Worm (Caenorhabditis elegans): ENCODE data around the gene F35A5.1.

F35A5.1 gene

DNA sequence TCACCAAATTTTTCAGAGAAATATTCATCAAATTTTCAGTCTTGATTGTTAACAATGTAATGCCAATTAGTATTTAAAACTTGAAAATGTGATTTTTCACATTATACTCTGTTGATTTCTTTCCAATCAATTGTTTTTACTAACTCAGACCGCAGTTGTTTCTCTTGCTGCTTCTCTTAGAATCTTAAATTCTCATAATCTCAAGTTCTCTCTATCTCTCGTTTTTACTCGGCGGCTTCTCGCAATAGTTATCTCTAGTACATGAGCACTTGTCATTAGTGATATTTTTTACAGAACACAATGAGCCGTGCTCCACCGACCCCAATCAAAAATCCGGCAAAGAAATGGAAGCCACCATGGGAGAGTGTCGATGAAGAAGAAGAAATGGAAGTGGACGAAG is at the start of gene F35A5.1:
Gene F35A5.1 (plus strand): TSS at position 301 of the 400 bp plus-strand sequence.
- no peak for TF ChIP-seq bed-3 (GFP tag; optimal IDR thresholded peaks at IDR 0.05)
- no peak for TF ChIP-seq snpc-4 (tag; optimal IDR thresholded peaks at IDR 0.05)
- no peak for TF ChIP-seq blmp-1 (tag; optimal IDR thresholded peaks at IDR 0.05)
- no peak for TF ChIP-seq pha-4 (tag; optimal IDR thresholded peaks at IDR 0.05)
- TF ChIP-seq nhr-76 (tag; optimal IDR thresholded peaks at IDR 0.05): no peak
- no peak for TF ChIP-seq drap-1 (GFP tag; optimal IDR thresholded peaks at IDR 0.05)

DNA sequence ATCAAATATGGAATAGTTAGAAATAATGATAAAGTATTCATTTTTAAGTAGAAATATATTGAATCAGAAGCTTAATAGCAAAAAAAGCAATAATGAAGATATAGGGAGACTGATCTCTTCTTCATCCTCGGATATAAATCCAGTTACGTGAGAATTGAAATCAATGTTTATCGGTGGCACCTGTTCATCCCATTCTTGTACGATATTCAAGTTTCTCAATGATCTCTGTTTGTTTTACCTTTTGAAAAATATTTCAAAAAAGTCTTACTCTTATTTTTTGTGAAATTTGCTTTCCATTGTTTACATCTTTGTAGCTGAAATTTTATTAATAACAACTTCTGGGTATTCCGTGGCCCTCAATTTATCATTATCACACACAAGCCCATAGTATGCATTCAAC is 48.9 kb upstream of the F35A5.1 start, which contains the start of gene T14G12.12:
Gene T14G12.12 (minus strand): TSS at position 101 of the 400 bp plus-strand sequence.
- TF ChIP-seq flh-1 (GFP tag; optimal IDR thresholded peaks at IDR 0.05): no peak
- TF ChIP-seq zip-8 (tag; optimal IDR thresholded peaks at IDR 0.05): no peak
- TF ChIP-seq bed-3 (GFP tag; optimal IDR thresholded peaks at IDR 0.05): no peak
- TF ChIP-seq ztf-11 (tag; optimal IDR thresholded peaks at IDR 0.05): no peak
- TF ChIP-seq M03D4.4 (tag; optimal IDR thresholded peaks at IDR 0.05): no peak

DNA sequence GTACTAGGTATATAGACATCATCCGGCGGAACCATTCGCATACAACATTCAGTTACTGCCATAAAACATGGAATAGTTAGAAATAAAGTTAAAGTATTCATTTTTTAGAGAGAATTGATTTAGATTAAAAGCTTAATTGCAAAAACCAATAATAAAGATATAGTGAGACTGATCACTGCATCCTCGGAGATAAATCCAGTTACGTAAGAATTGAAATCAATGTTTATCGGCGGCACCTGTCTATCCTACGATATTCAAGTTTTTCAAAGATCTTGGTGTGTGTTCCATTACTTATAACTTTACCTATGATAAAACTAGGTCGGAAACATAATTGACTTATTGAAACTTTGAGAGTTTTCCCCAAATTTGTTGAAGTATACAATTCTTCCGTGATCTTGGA is 47.9 kb upstream of the F35A5.1 start, which contains the start of gene T14G12.6:
Gene T14G12.6 (minus strand): TSS at position 101 of the 400 bp plus-strand sequence.
- TF ChIP-seq elt-3 (tag; optimal IDR thresholded peaks at IDR 0.05) (peak; percentile 1), cnd-1 (tag; optimal IDR thresholded peaks at IDR 0.05) (no peak)

DNA sequence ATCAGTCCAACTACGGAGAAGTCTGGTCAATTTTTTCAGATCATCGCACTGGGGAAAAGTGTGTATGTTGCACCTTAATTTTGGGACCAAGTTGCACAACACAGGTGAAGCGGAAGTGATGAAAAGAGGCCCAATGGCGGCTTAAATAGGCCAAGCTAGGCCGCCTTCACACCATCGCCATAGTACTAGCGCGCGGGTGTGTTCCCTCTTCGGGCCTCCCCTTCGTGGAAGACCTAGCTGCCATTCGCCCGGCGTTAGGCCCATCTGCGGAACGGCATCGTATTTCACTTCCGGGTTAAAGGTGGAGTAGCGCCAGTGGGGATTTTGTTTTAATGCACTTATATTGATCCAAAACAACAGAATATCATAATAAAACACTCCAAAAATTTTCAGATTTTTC is 47.4 kb upstream of the F35A5.1 start:
- no peak for TF ChIP-seq nhr-28 (tag; optimal IDR thresholded peaks at IDR 0.05)
- TF ChIP-seq bed-3 (GFP tag; optimal IDR thresholded peaks at IDR 0.05): no peak
- no peak for TF ChIP-seq flh-1 (GFP tag; optimal IDR thresholded peaks at IDR 0.05)
- no peak for TF ChIP-seq unc-39 (tag; optimal IDR thresholded peaks at IDR 0.05)
- no peak for TF ChIP-seq blmp-1 (tag; optimal IDR thresholded peaks at IDR 0.05)
- no peak for TF ChIP-seq ces-1 (GFP tag; optimal IDR thresholded peaks at IDR 0.05)
- no peak for TF ChIP-seq ceh-83 (GFP tag; optimal IDR thresholded peaks at IDR 0.05)
- TF ChIP-seq cnd-1 (tag; optimal IDR thresholded peaks at IDR 0.05): no peak
- no peak for TF ChIP-seq elt-3 (tag; optimal IDR thresholded peaks at IDR 0.05)
- no peak for TF ChIP-seq drap-1 (GFP tag; optimal IDR thresholded peaks at IDR 0.05)
- TF ChIP-seq hlh-1 (tag; optimal IDR thresholded peaks at IDR 0.05): no peak
- no peak for TF ChIP-seq lin-13 (tag; optimal IDR thresholded peaks at IDR 0.05)
- TF ChIP-seq ceh-43 (GFP tag; optimal IDR thresholded peaks at IDR 0.05): no peak
- no peak for TF ChIP-seq mls-2 (tag; optimal IDR thresholded peaks at IDR 0.05)
- no peak for TF ChIP-seq unc-62 (GFP tag; optimal IDR thresholded peaks at IDR 0.05)
- no peak for TF ChIP-seq unc-120 (tag; optimal IDR thresholded peaks at IDR 0.05; ENCODE audit: poor library complexity, severe bottlenecking)
- no peak for TF ChIP-seq ceh-39 (tag; optimal IDR thresholded peaks at IDR 0.05)
- TF ChIP-seq mep-1 (tag; optimal IDR thresholded peaks at IDR 0.05): no peak
- TF ChIP-seq sptf-1 (tag; optimal IDR thresholded peaks at IDR 0.05): no peak
- no peak for TF ChIP-seq sem-2 (GFP tag; optimal IDR thresholded peaks at IDR 0.05)

DNA sequence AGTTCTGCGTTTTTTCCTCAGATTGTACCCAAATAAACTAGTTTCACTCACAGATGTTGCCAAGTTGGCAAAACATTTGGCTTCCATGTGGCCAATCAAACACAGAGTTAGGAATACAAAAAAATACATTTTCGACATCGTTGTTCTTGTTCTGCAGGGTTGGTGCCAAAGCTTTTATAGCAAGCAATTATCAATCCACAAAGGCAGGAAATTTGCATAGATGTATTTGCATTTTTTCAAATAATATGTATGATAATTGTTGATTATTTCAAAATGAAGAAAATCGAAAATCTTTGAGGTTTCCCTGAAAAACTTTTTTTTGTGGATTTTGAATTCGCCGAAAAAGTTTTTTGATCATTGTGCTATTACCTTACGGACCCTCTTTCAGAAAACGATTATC is 44.9 kb upstream of the F35A5.1 start, which contains the start of gene T14G12.11:
Gene T14G12.11 (minus strand): TSS at position 138 of the 400 bp plus-strand sequence.
- no peak for TF ChIP-seq elt-1 (tag; optimal IDR thresholded peaks at IDR 0.05; ENCODE audit: borderline replicate concordance, insufficient read depth)
- no peak for TF ChIP-seq sptf-1 (tag; optimal IDR thresholded peaks at IDR 0.05)
- TF ChIP-seq unc-39 (tag; optimal IDR thresholded peaks at IDR 0.05): no peak
- no peak for TF ChIP-seq flh-1 (GFP tag; optimal IDR thresholded peaks at IDR 0.05)
- TF ChIP-seq ces-1 (GFP tag; optimal IDR thresholded peaks at IDR 0.05): no peak
- no peak for TF ChIP-seq hlh-1 (tag; optimal IDR thresholded peaks at IDR 0.05)
- TF ChIP-seq nhr-28 (tag; optimal IDR thresholded peaks at IDR 0.05): no peak
- TF ChIP-seq lin-32 (GFP tag; optimal IDR thresholded peaks at IDR 0.05): no peak
- TF ChIP-seq ceh-43 (GFP tag; optimal IDR thresholded peaks at IDR 0.05): no peak
- no peak for TF ChIP-seq nhr-76 (tag; optimal IDR thresholded peaks at IDR 0.05)
- TF ChIP-seq bed-3 (GFP tag; optimal IDR thresholded peaks at IDR 0.05): no peak
- TF ChIP-seq drap-1 (GFP tag; optimal IDR thresholded peaks at IDR 0.05): no peak

DNA sequence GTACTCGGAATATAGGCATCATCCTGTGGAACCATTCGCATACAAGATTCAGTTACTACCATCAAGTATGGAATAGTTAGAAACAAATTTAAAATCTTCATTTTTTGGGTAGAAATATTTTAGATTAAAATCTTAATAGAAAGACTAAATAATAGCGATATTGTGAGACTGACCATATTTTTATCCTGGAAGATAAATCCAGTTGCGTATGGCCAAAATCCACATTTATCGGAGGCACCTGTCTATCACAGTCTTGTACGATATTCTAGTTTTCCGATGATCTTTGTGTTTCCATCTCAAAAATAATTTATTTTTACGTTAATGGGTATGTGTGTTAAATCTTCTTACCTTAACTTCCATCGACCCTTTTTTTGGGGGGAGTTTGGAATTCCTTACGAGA is 43.0 kb upstream of the F35A5.1 start, which contains the start of gene F47B7.3:
Gene F47B7.3 (minus strand): TSS at position 101 of the 400 bp plus-strand sequence.
- TF ChIP-seq ceh-83 (GFP tag; optimal IDR thresholded peaks at IDR 0.05) (no peak), tbx-8 (GFP tag; optimal IDR thresholded peaks at IDR 0.05) (no peak), flh-1 (GFP tag; optimal IDR thresholded peaks at IDR 0.05) (no peak), snpc-4 (tag; optimal IDR thresholded peaks at IDR 0.05) (no peak), ceh-43 (GFP tag; optimal IDR thresholded peaks at IDR 0.05) (no peak), nhr-237 (tag; optimal IDR thresholded peaks at IDR 0.05) (no peak), lin-32 (GFP tag; optimal IDR thresholded peaks at IDR 0.05) (no peak), ces-1 (GFP tag; optimal IDR thresholded peaks at IDR 0.05) (no peak), nhr-28 (tag; optimal IDR thresholded peaks at IDR 0.05) (no peak)
